Fruit fly (Drosophila melanogaster) whole organism, prepupa: Measurements from ENCODE around the gene Nak.

ENCODE experiments used
- CG11902 ChIP-seq: fragments of 200-800 bp; sonication (Bioruptor generic); optimal IDR thresholded peaks from 3 replicates; lab custom pipeline; 2016; ENCODE audit warnings: missing biosample characterization, missing genetic modification characterization
- CG3032 ChIP-seq: fragments of 200-800 bp; optimal IDR thresholded peaks from 2 replicates; lab custom pipeline; 2019; ENCODE audit warnings: missing biosample characterization, mild to moderate bottlenecking, missing genetic modification characterization, moderate library complexity
- CG34406 ChIP-seq: fragments of 200-800 bp; sonication (Bioruptor generic); optimal IDR thresholded peaks from 3 replicates; lab custom pipeline; 2016; ENCODE audit warnings: missing biosample characterization, missing genetic modification characterization
- CG6276 ChIP-seq: fragments of 200-800 bp; sonication (Bioruptor generic); optimal IDR thresholded peaks from 2 replicates; lab custom pipeline; 2017; ENCODE audit warnings: missing biosample characterization, mild to moderate bottlenecking, missing genetic modification characterization
- CG6854 ChIP-seq: fragments of 200-800 bp; sonication (Bioruptor generic); optimal IDR thresholded peaks from 2 replicates; lab custom pipeline; 2017; ENCODE audit warnings: missing biosample characterization, mild to moderate bottlenecking, missing genetic modification characterization
- Eip75B ChIP-seq: fragments of 200-800 bp; sonication (Bioruptor generic); optimal IDR thresholded peaks from 3 replicates; lab custom pipeline; 2016; ENCODE audit warnings: missing biosample characterization, missing genetic modification characterization
- Hr39 ChIP-seq: fragments of 200-800 bp; sonication (Bioruptor generic); optimal IDR thresholded peaks from 2 replicates; lab custom pipeline; 2016; ENCODE audit warnings: missing biosample characterization, missing genetic modification characterization
- Lpt ChIP-seq: fragments of 200-800 bp; sonication (Bioruptor generic); optimal IDR thresholded peaks from 3 replicates; lab custom pipeline; 2016; ENCODE audit warnings: missing biosample characterization, missing genetic modification characterization

- TF ChIP-seq CG11902 (GFP tag; lab: Kevin White, UChicago) (no peak), Hr39 (GFP tag; lab: Kevin White, UChicago) (no peak), CG34406 (GFP tag; lab: Kevin White, UChicago) (no peak), CG3032 (tag; lab: Kevin White, UChicago) (no peak), CG6854 (GFP tag; lab: Kevin White, UChicago) (no peak), CG6276 (GFP tag; lab: Kevin White, UChicago) (no peak), Eip75B (GFP tag; lab: Kevin White, UChicago) (no peak), Lpt (GFP tag; lab: Kevin White, UChicago) (no peak)
These were observed 34.0 kb downstream of the Nak start for dm6 chr2L:18934588-18934987.
